Worm (Caenorhabditis elegans) whole organism, mixed stage, embryonic: Measurements from ENCODE around the gene fis-1.

Experiments
- M03D4.4 ChIP-seq: sonication (generic microtip); optimal IDR thresholded peaks from 2 replicates; lab custom pipeline; 2017; ENCODE audit warnings: mild to moderate bottlenecking, missing genetic modification characterization, missing compliant biosample characterization
- elt-1 ChIP-seq: sonication (generic microtip); optimal IDR thresholded peaks from 2 replicates; lab custom pipeline; 2017; ENCODE audit warnings: missing genetic modification characterization, mild to moderate bottlenecking, missing compliant biosample characterization, antibody characterized with exemption, moderate library complexity, borderline replicate concordance; ENCODE audit not compliant: insufficient read depth
- elt-3 ChIP-seq: fragments of 150-350 bp; optimal IDR thresholded peaks from 2 replicates; lab custom pipeline; 2014; ENCODE audit warnings: missing biosample characterization, missing genetic modification characterization
- hlh-1 ChIP-seq: fragments of 150-350 bp; optimal IDR thresholded peaks from 2 replicates; lab custom pipeline; 2014; ENCODE audit warnings: missing biosample characterization, missing genetic modification reagents, missing genetic modification characterization
- lin-13 ChIP-seq: fragments of 150-350 bp; optimal IDR thresholded peaks from 2 replicates; lab custom pipeline; 2014; ENCODE audit warnings: missing biosample characterization, missing genetic modification characterization
- lsy-2 ChIP-seq: fragments of 150-350 bp; optimal IDR thresholded peaks from 2 replicates; lab custom pipeline; 2014; ENCODE audit warnings: missing biosample characterization, missing genetic modification characterization
- nhr-12 ChIP-seq: fragments of 150-350 bp; optimal IDR thresholded peaks from 2 replicates; lab custom pipeline; 2014; ENCODE audit warnings: missing biosample characterization, missing genetic modification characterization
- nhr-237 ChIP-seq: fragments of 150-350 bp; optimal IDR thresholded peaks from 2 replicates; lab custom pipeline; 2014; ENCODE audit warnings: missing biosample characterization, missing genetic modification characterization
- nhr-76 ChIP-seq: sonication (generic microtip); optimal IDR thresholded peaks from 2 replicates; lab custom pipeline; 2017; ENCODE audit warnings: missing biosample characterization, missing genetic modification characterization
- pha-4 ChIP-seq: fragments of 150-350 bp; optimal IDR thresholded peaks from 2 replicates; lab custom pipeline; 2018; ENCODE audit warnings: missing biosample characterization, missing genetic modification reagents, missing genetic modification characterization
- snpc-4 ChIP-seq: fragments of 150-350 bp; optimal IDR thresholded peaks from 2 replicates; lab custom pipeline; 2014; ENCODE audit warnings: missing biosample characterization, missing genetic modification characterization
- unc-62 ChIP-seq: fragments of 150-350 bp; optimal IDR thresholded peaks from 2 replicates; lab custom pipeline; 2014; ENCODE audit warnings: missing biosample characterization, missing genetic modification reagents, missing genetic modification characterization
- ztf-11 ChIP-seq: fragments of 150-350 bp; optimal IDR thresholded peaks from 2 replicates; lab custom pipeline; 2014; ENCODE audit warnings: missing biosample characterization, missing genetic modification characterization

DNA sequence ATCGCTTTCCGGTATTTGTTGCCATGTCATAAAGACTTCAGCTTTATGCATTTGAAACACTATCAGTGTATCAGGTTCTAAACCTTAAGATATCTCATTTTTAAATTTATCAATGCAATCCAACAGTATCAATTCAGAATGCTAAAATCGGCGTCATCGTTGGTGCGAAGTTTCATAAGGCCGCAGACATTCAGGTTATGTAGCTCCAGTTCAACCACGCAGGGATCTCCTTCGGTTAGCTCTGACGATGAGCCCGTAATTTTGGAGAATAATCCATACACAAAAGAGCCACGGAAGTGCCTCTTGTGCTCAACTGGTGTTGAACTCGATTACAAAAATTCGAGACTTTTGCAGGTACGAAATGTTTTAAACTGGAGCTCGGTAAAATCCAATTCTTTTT is 18.9 kb upstream of the fis-1 start, which contains the start of gene mrps-18.C:
- TF ChIP-seq nhr-76 (tag; lab: Kevin White, UChicago) (no peak), pha-4 (tag; lab: Kevin White, UChicago) (no peak), lsy-2 (no peak), snpc-4 (tag; lab: Kevin White, UChicago) (no peak), elt-3 (tag; lab: Kevin White, UChicago) (no peak), unc-62 (GFP tag; lab: Kevin White, UChicago) (no peak), ztf-11 (tag; lab: Kevin White, UChicago) (no peak), hlh-1 (no peak), nhr-237 (no peak), M03D4.4 (no peak), elt-1 (no peak), lin-13 (tag; lab: Kevin White, UChicago) (no peak), nhr-12 (tag; lab: Kevin White, UChicago) (no peak)
